Fruit fly (Drosophila melanogaster): ENCODE data around the gene CG13014.

DNA sequence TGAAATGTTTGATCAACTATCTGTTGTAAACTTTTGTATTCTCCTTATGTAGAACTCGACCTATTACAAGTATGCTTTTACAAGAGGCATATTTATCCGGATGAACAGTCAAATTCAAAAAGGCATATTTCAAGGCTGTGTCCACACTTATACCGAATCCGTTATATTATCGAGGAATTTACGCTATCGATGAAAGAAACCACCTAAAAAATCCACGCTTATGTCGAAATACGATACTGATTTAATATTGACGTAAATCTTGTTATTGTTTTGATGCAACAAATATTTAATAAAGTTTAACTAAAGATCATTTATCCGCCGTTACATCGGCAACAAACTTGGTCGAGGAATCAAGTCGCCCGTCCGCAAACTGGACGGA lies at the start of gene CG13014:
- TF ChIP-seq psq (optimal IDR thresholded peaks at IDR 0.05), result no peak
- no peak for TF ChIP-seq EcR (GFP tag; optimal IDR thresholded peaks at IDR 0.05)
- no peak for TF ChIP-seq pan (optimal IDR thresholded peaks at IDR 0.05)
- no peak for TF ChIP-seq Dll (optimal IDR thresholded peaks at IDR 0.05)
- no peak for TF ChIP-seq usp (GFP tag; optimal IDR thresholded peaks at IDR 0.05)
- TF ChIP-seq CG8478 (optimal IDR thresholded peaks at IDR 0.05), result no peak
